Worm (Caenorhabditis elegans): Measurements from ENCODE around the gene sri-19.

The sri-19 gene

DNA sequence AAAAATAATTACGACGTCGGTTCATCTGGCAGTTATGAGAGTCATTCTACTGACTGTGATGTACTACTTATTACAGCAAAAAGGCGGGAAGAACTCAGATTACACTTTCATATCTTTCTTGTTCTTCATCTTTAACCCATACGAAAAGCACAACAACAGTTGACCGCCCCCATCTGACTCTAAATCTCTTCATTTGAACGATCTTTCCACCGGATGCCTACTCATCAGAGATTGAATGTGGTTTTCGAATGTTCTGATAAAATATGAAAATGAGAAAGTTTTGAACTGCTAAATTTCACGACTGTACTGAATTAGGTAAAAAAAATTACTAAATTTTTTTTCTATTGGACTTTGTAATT lies at the start of gene sri-19:
Gene sri-19 (plus strand): TSS at position 143 of the 359 bp plus-strand sequence.
- TF ChIP-seq rnt-1 (tag; optimal IDR thresholded peaks at IDR 0.05) (peak; percentile 41), tlp-1 (tag; optimal IDR thresholded peaks at IDR 0.05) (no peak), mdl-1 (tag; optimal IDR thresholded peaks at IDR 0.05) (no peak), pqm-1 (tag; optimal IDR thresholded peaks at IDR 0.05) (no peak), alr-1 (tag; optimal IDR thresholded peaks at IDR 0.05; ENCODE audit: borderline replicate concordance) (no peak), lin-14 (GFP tag; optimal IDR thresholded peaks at IDR 0.05) (peak; percentile 51), ceh-63 (GFP tag; optimal IDR thresholded peaks at IDR 0.05) (no peak)

DNA sequence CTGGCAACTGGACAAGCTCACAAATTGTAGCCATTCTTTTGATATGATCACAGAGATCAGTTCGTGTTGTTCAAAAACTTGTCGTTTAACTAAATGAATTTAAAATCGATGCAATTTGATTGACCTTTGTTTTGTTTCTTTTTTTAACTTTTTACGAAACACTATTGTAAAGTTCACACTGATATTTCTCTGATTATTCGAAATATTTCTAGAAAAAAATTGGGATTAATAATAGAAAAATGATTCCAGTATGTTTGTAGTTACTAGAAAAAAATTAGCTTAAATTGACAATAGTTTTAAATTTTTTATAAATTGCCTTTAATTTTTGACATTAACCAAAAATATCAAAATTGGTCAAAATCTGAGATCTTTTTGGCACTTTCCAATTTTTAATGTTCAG lies 49.0 kb upstream of the sri-19 start, which contains the start of gene ZK596.2:
Gene ZK596.2 (minus strand): TSS at position 101 of the 400 bp plus-strand sequence.
- TF ChIP-seq ztf-4 (tag; optimal IDR thresholded peaks at IDR 0.05): no peak
- TF ChIP-seq C04F5.9 (tag; optimal IDR thresholded peaks at IDR 0.05): no peak
- no peak for TF ChIP-seq fkh-4 (tag; optimal IDR thresholded peaks at IDR 0.05; ENCODE audit: borderline replicate concordance)
- no peak for TF ChIP-seq dsc-1 (tag; optimal IDR thresholded peaks at IDR 0.05)
- no peak for TF ChIP-seq fkh-10 (GFP tag; optimal IDR thresholded peaks at IDR 0.05)
- no peak for TF ChIP-seq rnt-1 (tag; optimal IDR thresholded peaks at IDR 0.05)
- no peak for TF ChIP-seq mab-9 (GFP tag; IDR thresholded peaks at IDR 0.05)
- TF ChIP-seq grh-1 (GFP tag; IDR thresholded peaks at IDR 0.05): no peak
- no peak for TF ChIP-seq xbp-1 (tag; optimal IDR thresholded peaks at IDR 0.05)
- TF ChIP-seq hlh-17 (GFP tag; optimal IDR thresholded peaks at IDR 0.05; ENCODE audit: borderline replicate concordance): no peak
- TF ChIP-seq pqm-1 (tag; optimal IDR thresholded peaks at IDR 0.05): no peak
- no peak for TF ChIP-seq zag-1 (tag; optimal IDR thresholded peaks at IDR 0.05)
- no peak for TF ChIP-seq nhr-85 (tag)
- TF ChIP-seq nhr-12 (tag; optimal IDR thresholded peaks at IDR 0.05): no peak
- TF ChIP-seq ets-5 (GFP tag; IDR thresholded peaks at IDR 0.05): no peak
- TF ChIP-seq dpl-1 (GFP tag; optimal IDR thresholded peaks at IDR 0.05): no peak
- TF ChIP-seq alr-1 (tag; optimal IDR thresholded peaks at IDR 0.05; ENCODE audit: borderline replicate concordance): no peak
- TF ChIP-seq skn-1 (tag; optimal IDR thresholded peaks at IDR 0.05): no peak
- TF ChIP-seq mep-1 (tag; optimal IDR thresholded peaks at IDR 0.05): no peak

DNA sequence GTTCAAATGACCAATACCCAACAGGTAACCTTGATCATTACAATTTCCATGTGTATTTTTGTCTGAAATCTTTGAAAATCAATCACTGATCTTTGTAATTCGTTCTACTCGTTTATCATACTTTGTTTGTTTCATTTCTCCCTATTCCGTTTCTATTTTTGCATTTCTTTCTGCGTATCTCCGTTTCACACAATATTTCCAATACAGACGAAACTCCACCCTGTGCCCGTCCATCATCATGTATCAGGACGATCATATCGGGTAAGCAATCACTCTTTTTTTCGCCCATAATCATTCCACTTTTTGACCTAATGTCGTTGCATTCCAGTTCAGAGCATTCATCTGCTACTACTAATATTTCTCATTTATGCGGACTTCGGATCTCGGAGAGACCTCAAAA lies 48.5 kb upstream of the sri-19 start, which contains the start of gene pyk-2:
Gene pyk-2 (plus strand): TSS at position 206 of the 400 bp plus-strand sequence.
- TF ChIP-seq nhr-11 (tag; optimal IDR thresholded peaks at IDR 0.05) (no peak), hlh-4 (tag; optimal IDR thresholded peaks at IDR 0.05) (no peak), isw-1 (GFP tag; IDR thresholded peaks at IDR 0.05) (no peak), alr-1 (tag; optimal IDR thresholded peaks at IDR 0.05; ENCODE audit: borderline replicate concordance) (no peak), sptf-1 (tag; optimal IDR thresholded peaks at IDR 0.05) (no peak), nhr-90 (tag; optimal IDR thresholded peaks at IDR 0.05; ENCODE audit: poor library complexity) (peak; percentile 22), lin-39 (tag; optimal IDR thresholded peaks at IDR 0.05) (no peak), rnt-1 (tag; optimal IDR thresholded peaks at IDR 0.05) (no peak), hlh-17 (GFP tag; optimal IDR thresholded peaks at IDR 0.05; ENCODE audit: borderline replicate concordance) (no peak), aha-1 (tag; optimal IDR thresholded peaks at IDR 0.05) (no peak), fkh-4 (tag; optimal IDR thresholded peaks at IDR 0.05; ENCODE audit: borderline replicate concordance) (no peak), zip-4 (GFP tag; optimal IDR thresholded peaks at IDR 0.05) (no peak), lin-14 (GFP tag; optimal IDR thresholded peaks at IDR 0.05) (peak; percentile 59), pax-3 (tag; optimal IDR thresholded peaks at IDR 0.05) (no peak), fkh-10 (GFP tag; optimal IDR thresholded peaks at IDR 0.05) (no peak), zag-1 (tag; optimal IDR thresholded peaks at IDR 0.05) (no peak), nhr-12 (tag; optimal IDR thresholded peaks at IDR 0.05) (no peak), Y116A8C.19 (tag; optimal IDR thresholded peaks at IDR 0.05; ENCODE audit: borderline replicate concordance) (no peak), ceh-8 (GFP tag; optimal IDR thresholded peaks at IDR 0.05) (no peak), lin-35 (GFP tag; optimal IDR thresholded peaks at IDR 0.05) (peak in 1 of 2 experiments; percentile 29), fos-1 (tag; optimal IDR thresholded peaks at IDR 0.05) (no peak), blmp-1 (tag; optimal IDR thresholded peaks at IDR 0.05) (no peak), pag-3 (tag; optimal IDR thresholded peaks at IDR 0.05; ENCODE audit: borderline replicate concordance, insufficient read depth) (no peak), ztf-4 (tag; optimal IDR thresholded peaks at IDR 0.05) (no peak), lir-3 (tag; optimal IDR thresholded peaks at IDR 0.05; ENCODE audit: poor library complexity) (no peak), tlp-1 (tag; optimal IDR thresholded peaks at IDR 0.05) (no peak), jun-1 (tag; optimal IDR thresholded peaks at IDR 0.05) (no peak), unc-86 (tag; optimal IDR thresholded peaks at IDR 0.05) (no peak), sox-4 (tag; optimal IDR thresholded peaks at IDR 0.05) (no peak), ets-5 (GFP tag; IDR thresholded peaks at IDR 0.05) (no peak), ceh-88 (GFP tag; IDR thresholded peaks at IDR 0.05) (no peak), snpc-4 (tag; optimal IDR thresholded peaks at IDR 0.05) (no peak), ceh-82 (tag; optimal IDR thresholded peaks at IDR 0.05) (no peak), ceh-90 (tag; optimal IDR thresholded peaks at IDR 0.05) (no peak), mab-9 (GFP tag; IDR thresholded peaks at IDR 0.05) (no peak), hpl-2 (GFP tag; optimal IDR thresholded peaks at IDR 0.05) (no peak)

Measured in whole organism, L1 larva.